Fruit fly (Drosophila melanogaster) whole organism, embryonic: Measurements from ENCODE around the gene kirre.

Experiments used
- Adf1 ChIP-seq: fragments of 200-800 bp; sonication (Bioruptor generic); IDR thresholded peaks from 2 replicates; pipeline ENCODE4 v1.3.6; 2022; ENCODE audit warnings: missing biosample characterization, missing genetic modification characterization
- Awh ChIP-seq: fragments of 200-800 bp; sonication (Bioruptor generic); IDR thresholded peaks from 2 replicates; pipeline ENCODE4, ENCODE4 v1.3.6; 2022; ENCODE audit warnings: missing biosample characterization, missing genetic modification characterization
- CG10267 ChIP-seq: fragments of 200-800 bp; sonication (Bioruptor generic); optimal IDR thresholded peaks from 2 replicates; lab custom pipeline; 2018; ENCODE audit warnings: missing biosample characterization, mild to moderate bottlenecking, missing genetic modification characterization, moderate library complexity
- CG11560 ChIP-seq: fragments of 200-800 bp; sonication (Bioruptor generic); IDR thresholded peaks from 3 replicates; pipeline ENCODE4 v1.3.6; 2022; ENCODE audit warnings: missing biosample characterization, missing genetic modification characterization
- CG12659 ChIP-seq: fragments of 200-800 bp; sonication (Bioruptor generic); optimal IDR thresholded peaks from 3 replicates; lab custom pipeline; 2017; ENCODE audit warnings: mild to moderate bottlenecking, missing biosample characterization, missing genetic modification reagents, missing genetic modification characterization
- CG13287 ChIP-seq: fragments of 200-800 bp; sonication (Bioruptor generic); IDR thresholded peaks from 2 replicates; pipeline ENCODE4 v1.3.6; 2022; ENCODE audit warnings: missing biosample characterization, missing genetic modification characterization; ENCODE audit not compliant: partially characterized antibody
- CG14050 ChIP-seq: fragments of 200-800 bp; sonication (Bioruptor generic); IDR thresholded peaks from 3 replicates; pipeline ENCODE4 v1.3.6; 2022; ENCODE audit warnings: missing biosample characterization, missing genetic modification characterization
- CG17359 ChIP-seq: fragments of 200-800 bp; sonication (Bioruptor generic); optimal IDR thresholded peaks from 3 replicates; lab custom pipeline; 2018; ENCODE audit warnings: missing biosample characterization, mild to moderate bottlenecking, missing genetic modification characterization, moderate library complexity
- CG17612 ChIP-seq: fragments of 200-800 bp; sonication (Bioruptor generic); IDR thresholded peaks from 2 replicates; pipeline ENCODE4 v1.3.6; 2022; ENCODE audit warnings: missing biosample characterization, missing genetic modification characterization
- CG2712 ChIP-seq: fragments of 200-800 bp; optimal IDR thresholded peaks from 3 replicates; lab custom pipeline; 2019; ENCODE audit warnings: missing biosample characterization, mild to moderate bottlenecking, missing genetic modification characterization, moderate library complexity
- CG32767 ChIP-seq: fragments of 200-800 bp; sonication (Bioruptor generic); IDR thresholded peaks from 2 replicates; pipeline ENCODE4 v1.3.6; 2022; ENCODE audit warnings: missing biosample characterization, missing genetic modification characterization
- CG34224 ChIP-seq: fragments of 200-800 bp; sonication (Bioruptor generic); IDR thresholded peaks from 3 replicates; pipeline ENCODE4 v1.3.6; 2022; ENCODE audit warnings: missing biosample characterization, missing genetic modification characterization; ENCODE audit not compliant: partially characterized antibody
- CG34376 ChIP-seq: fragments of 200-800 bp; sonication (Bioruptor generic); optimal IDR thresholded peaks from 2 replicates; lab custom pipeline; 2018; ENCODE audit warnings: missing biosample characterization, mild to moderate bottlenecking, missing genetic modification characterization
- CG3847 ChIP-seq: fragments of 200-800 bp; sonication (Bioruptor generic); IDR thresholded peaks from 2 replicates; pipeline ENCODE4 v1.3.6; 2022; ENCODE audit warnings: missing biosample characterization, missing genetic modification characterization
- CG3995 ChIP-seq: fragments of 200-800 bp; sonication (Bioruptor generic); optimal IDR thresholded peaks from 3 replicates; lab custom pipeline; 2016; ENCODE audit warnings: missing biosample characterization, missing genetic modification characterization
- CG4328 ChIP-seq: fragments of 200-800 bp; sonication (Bioruptor generic); optimal IDR thresholded peaks from 3 replicates; lab custom pipeline; 2017; ENCODE audit warnings: missing biosample characterization, missing genetic modification reagents, missing genetic modification characterization
- CG6689 ChIP-seq: fragments of 200-800 bp; sonication (Bioruptor generic); IDR thresholded peaks from 2 replicates; pipeline ENCODE4 v1.3.6; 2022; ENCODE audit warnings: missing biosample characterization, missing genetic modification characterization
- CG8290 ChIP-seq, 3 experiments: fragments of 200-800 bp; sonication (Bioruptor generic); optimal IDR thresholded peaks; 2 replicates each; lab custom pipeline; 2016 to 2019; ENCODE audit warnings: missing biosample characterization in 3 of 3, missing genetic modification characterization in 3 of 3, mild to moderate bottlenecking in 2 of 3, moderate library complexity in 1 of 3
- CG8944 ChIP-seq: fragments of 200-800 bp; sonication (Bioruptor generic); optimal IDR thresholded peaks from 3 replicates; lab custom pipeline; 2016; ENCODE audit warnings: missing biosample characterization, missing genetic modification characterization
- CG9797 ChIP-seq: fragments of 200-800 bp; sonication (Bioruptor generic); optimal IDR thresholded peaks from 3 replicates; lab custom pipeline; 2018; ENCODE audit warnings: missing biosample characterization, mild to moderate bottlenecking, missing genetic modification characterization
- Camta ChIP-seq: fragments of 200-800 bp; sonication (Bioruptor generic); optimal IDR thresholded peaks from 2 replicates; lab custom pipeline; 2016; ENCODE audit warnings: missing biosample characterization, missing genetic modification characterization
- Dad ChIP-seq: fragments of 200-800 bp; sonication (Bioruptor generic); optimal IDR thresholded peaks from 3 replicates; lab custom pipeline; 2016; ENCODE audit warnings: missing biosample characterization, missing genetic modification characterization
- HLH4C ChIP-seq: fragments of 200-800 bp; sonication (Bioruptor generic); IDR thresholded peaks from 3 replicates; pipeline ENCODE4 v1.3.6; 2022; ENCODE audit warnings: missing biosample characterization, missing genetic modification characterization; ENCODE audit not compliant: partially characterized antibody
- Hey ChIP-seq: fragments of 200-800 bp; sonication (Bioruptor generic); optimal IDR thresholded peaks from 3 replicates; lab custom pipeline; 2018; ENCODE audit warnings: missing biosample characterization, mild to moderate bottlenecking, missing genetic modification characterization
- Pdp1 ChIP-seq, 2 experiments: fragments of 200-800 bp; sonication (Bioruptor generic); optimal IDR thresholded peaks; 3 replicates each; lab custom pipeline; 2016; ENCODE audit warnings: missing biosample characterization in 2 of 2, missing genetic modification characterization in 2 of 2, mild to moderate bottlenecking in 1 of 2, moderate library complexity in 1 of 2
- Sin3A ChIP-seq: fragments of >200 bp; optimal IDR thresholded peaks from 2 replicates; lab custom pipeline; 2018
- Spps ChIP-seq: fragments of 200-800 bp; sonication (Bioruptor generic); optimal IDR thresholded peaks from 2 replicates; lab custom pipeline; 2018; ENCODE audit warnings: missing biosample characterization, mild to moderate bottlenecking, missing genetic modification characterization
- Trl ChIP-seq, 3 experiments: fragments of >200 bp in 2 of 3; fragments of 200-800 bp in 1 of 3; sonication (Bioruptor generic) in 1 of 3; optimal IDR thresholded peaks; 2 replicates in 1 of 3; 3 replicates in 2 of 3; lab custom pipeline; 2016 to 2017; ENCODE audit warnings: missing biosample characterization in 1 of 3, missing genetic modification characterization in 1 of 3
- Xrp1 ChIP-seq: fragments of 200-800 bp; sonication (Bioruptor generic); IDR thresholded peaks from 2 replicates; pipeline ENCODE4 v1.3.6; 2022; ENCODE audit warnings: missing biosample characterization, missing genetic modification characterization
- bowl ChIP-seq: fragments of 200-800 bp; sonication (Bioruptor generic); IDR thresholded peaks from 2 replicates; pipeline ENCODE4 v1.3.6; 2022; ENCODE audit warnings: missing biosample characterization, missing genetic modification characterization
- br ChIP-seq: fragments of >200 bp; optimal IDR thresholded peaks from 2 replicates; lab custom pipeline; 2017
- bsh ChIP-seq, 2 experiments: fragments of 200-800 bp; sonication (Bioruptor generic); optimal IDR thresholded peaks; 2 replicates each; lab custom pipeline; 2017 to 2018; ENCODE audit warnings: mild to moderate bottlenecking in 2 of 2, missing biosample characterization in 2 of 2, missing genetic modification characterization in 2 of 2, moderate library complexity in 1 of 2
- cas ChIP-seq: fragments of 200-800 bp; sonication (Bioruptor generic); IDR thresholded peaks from 2 replicates; pipeline ENCODE4 v1.3.6; 2022; ENCODE audit warnings: missing biosample characterization, missing genetic modification characterization
- dpn ChIP-seq, 2 experiments: fragments of 200-800 bp; sonication (Bioruptor generic); optimal IDR thresholded peaks; 3 replicates each; lab custom pipeline; 2016; ENCODE audit warnings: missing biosample characterization in 2 of 2, missing genetic modification characterization in 2 of 2
- exex ChIP-seq: fragments of 200-800 bp; sonication (Bioruptor generic); optimal IDR thresholded peaks from 4 replicates; lab custom pipeline; 2018; ENCODE audit warnings: missing biosample characterization, mild to moderate bottlenecking, missing genetic modification characterization, moderate library complexity
- fd64A ChIP-seq: fragments of 200-800 bp; sonication (Bioruptor generic); optimal IDR thresholded peaks from 3 replicates; lab custom pipeline; 2018; ENCODE audit warnings: missing biosample characterization, mild to moderate bottlenecking, missing genetic modification characterization
- gce ChIP-seq: fragments of 200-800 bp; sonication (Bioruptor generic); IDR thresholded peaks from 3 replicates; pipeline ENCODE4 v1.3.6; 2022; ENCODE audit warnings: missing biosample characterization, missing genetic modification characterization
- grau ChIP-seq: fragments of 200-800 bp; optimal IDR thresholded peaks from 3 replicates; lab custom pipeline; 2019; ENCODE audit warnings: missing biosample characterization, mild to moderate bottlenecking, missing genetic modification characterization, moderate library complexity
- lab ChIP-seq: fragments of 200-800 bp; sonication (Bioruptor generic); optimal IDR thresholded peaks from 3 replicates; lab custom pipeline; 2017; ENCODE audit warnings: missing biosample characterization, missing genetic modification characterization, mild to moderate bottlenecking, moderate library complexity, missing genetic modification reagents
- nerfin-2 ChIP-seq: fragments of 200-800 bp; sonication (Bioruptor generic); IDR thresholded peaks from 2 replicates; pipeline ENCODE4 v1.3.6; 2022; ENCODE audit warnings: missing biosample characterization, missing genetic modification characterization; ENCODE audit not compliant: partially characterized antibody
- nom ChIP-seq: fragments of 200-800 bp; sonication (Bioruptor generic); optimal IDR thresholded peaks from 2 replicates; lab custom pipeline; 2017; ENCODE audit warnings: missing biosample characterization, missing genetic modification characterization, mild to moderate bottlenecking, moderate library complexity, missing genetic modification reagents
- odd ChIP-seq: fragments of 200-800 bp; sonication (Bioruptor generic); optimal IDR thresholded peaks from 2 replicates; lab custom pipeline; 2017; ENCODE audit warnings: missing biosample characterization, mild to moderate bottlenecking, missing genetic modification characterization
- pan ChIP-seq, 4 experiments: fragments of >200 bp in 3 of 4; fragments of 200-800 bp in 1 of 4; sonication (Bioruptor generic) in 1 of 4; optimal IDR thresholded peaks in 3 of 4; IDR thresholded peaks in 1 of 4; 2 replicates each; pipeline versions ENCODE4 v1.3.6 to Lab custom; 2017 to 2022; ENCODE audit warnings: missing biosample characterization in 2 of 4, missing genetic modification characterization in 2 of 4, mixed read lengths in 1 of 4
- pzg ChIP-seq: fragments of 200-800 bp; sonication (Bioruptor generic); optimal IDR thresholded peaks from 3 replicates; lab custom pipeline; 2018; ENCODE audit warnings: missing biosample characterization, mild to moderate bottlenecking, missing genetic modification characterization, moderate library complexity
- sqz ChIP-seq: fragments of 200-800 bp; sonication (Bioruptor generic); optimal IDR thresholded peaks from 3 replicates; lab custom pipeline; 2018; ENCODE audit warnings: missing biosample characterization, mild to moderate bottlenecking, missing genetic modification characterization
- sr ChIP-seq: fragments of 200-800 bp; sonication (Bioruptor generic); IDR thresholded peaks from 3 replicates; pipeline ENCODE4 v1.3.6; 2022; ENCODE audit warnings: missing biosample characterization, missing genetic modification characterization
- stwl ChIP-seq: fragments of 200-800 bp; sonication (Bioruptor generic); optimal IDR thresholded peaks from 3 replicates; lab custom pipeline; 2018; ENCODE audit warnings: missing biosample characterization, mild to moderate bottlenecking, missing genetic modification characterization, moderate library complexity
- tap ChIP-seq: fragments of 200-800 bp; optimal IDR thresholded peaks from 3 replicates; lab custom pipeline; 2019; ENCODE audit warnings: missing biosample characterization, mild to moderate bottlenecking, missing genetic modification characterization, moderate library complexity
- trem ChIP-seq: fragments of 200-800 bp; optimal IDR thresholded peaks from 3 replicates; lab custom pipeline; 2019; ENCODE audit warnings: missing biosample characterization, mild to moderate bottlenecking, missing genetic modification characterization, moderate library complexity
- vvl ChIP-seq: fragments of 200-800 bp; sonication (Bioruptor generic); IDR thresholded peaks from 2 replicates; pipeline ENCODE4 v1.3.6; 2022; ENCODE audit warnings: missing biosample characterization, missing genetic modification characterization

The kirre gene

dm6 chrX:2738663-2739062, 1.5 kb upstream of the kirre start, which contains the start of gene crm (continued):
- TF ChIP-seq pzg (GFP tag; lab: Kevin White, UChicago) = peak; percentile 54
- no peak for TF ChIP-seq CG11560 (tag; lab: Robert Waterston, UW)
- TF ChIP-seq CG3995 = no peak
- no peak for TF ChIP-seq lab (GFP tag; lab: Kevin White, UChicago)
- peak; percentile 5 for TF ChIP-seq grau
- peak; percentile 0 for TF ChIP-seq CG10267
- TF ChIP-seq cas (GFP tag; lab: Robert Waterston, UW) = no peak
- no peak for TF ChIP-seq pan (optimal IDR thresholded peaks at IDR 0.05; lab: Kevin White, UChicago)
- no peak for TF ChIP-seq pan (GFP tag; optimal IDR thresholded peaks at IDR 0.05 in 1 of 2, IDR thresholded peaks at IDR 0.05 in 1 of 2)
- TF ChIP-seq vvl = peak; percentile 65
- no peak for TF ChIP-seq CG32767
- peak; percentile 30 for TF ChIP-seq trem (tag; lab: Kevin White, UChicago)
- peak; percentile 24 for TF ChIP-seq CG9797 (GFP tag; lab: Kevin White, UChicago)
- no peak for TF ChIP-seq sqz (GFP tag; lab: Kevin White, UChicago)
- TF ChIP-seq br (lab: Kevin White, UChicago) = no peak
- no peak for TF ChIP-seq CG6689 (GFP tag; lab: Robert Waterston, UW)
- TF ChIP-seq bowl (GFP tag; lab: Robert Waterston, UW) = no peak
- peak; percentile 33 for TF ChIP-seq CG12659
- no peak for TF ChIP-seq CG8944 (GFP tag; lab: Kevin White, UChicago)
- TF ChIP-seq gce = no peak
- no peak for TF ChIP-seq odd
- no peak for TF ChIP-seq CG34224 (GFP tag; lab: Robert Waterston, UW)
- TF ChIP-seq CG2712 (tag; lab: Kevin White, UChicago) = peak; percentile 56

dm6 chrX:2742067-2742466, 1.9 kb downstream of the kirre start:
- peak in 1 of 2 experiments; percentile 82 for TF ChIP-seq Pdp1 (GFP tag; optimal IDR thresholded peaks at IDR 0.05; lab: Kevin White, UChicago)
- no peak for TF ChIP-seq Camta (GFP tag; lab: Kevin White, UChicago)
- TF ChIP-seq nom (GFP tag; lab: Kevin White, UChicago) = peak; percentile 78
- TF ChIP-seq bsh (GFP tag; optimal IDR thresholded peaks at IDR 0.05; lab: Kevin White, UChicago) = peak in 1 of 2 experiments; percentile 48
- no peak for TF ChIP-seq CG14050 (GFP tag; lab: Robert Waterston, UW)
- no peak for TF ChIP-seq fd64A
- TF ChIP-seq Sin3A (lab: Kevin White, UChicago) = no peak
- peak; percentile 53; the same call in 1 of the 2 replicates for TF ChIP-seq Adf1 (GFP tag; lab: Robert Waterston, UW)
- TF ChIP-seq CG17359 = peak; percentile 65
- no peak for TF ChIP-seq Spps (tag; lab: Kevin White, UChicago)
- no peak for TF ChIP-seq Xrp1 (GFP tag; lab: Robert Waterston, UW)
- no peak for TF ChIP-seq CG17612 (GFP tag; lab: Robert Waterston, UW)
- no peak for TF ChIP-seq HLH4C (GFP tag; lab: Robert Waterston, UW)
- TF ChIP-seq tap (tag; lab: Kevin White, UChicago) = no peak
- TF ChIP-seq CG34376 (GFP tag; lab: Kevin White, UChicago) = peak; percentile 13
- TF ChIP-seq Dad (GFP tag; lab: Kevin White, UChicago) = no peak
- TF ChIP-seq Hey = no peak
- TF ChIP-seq exex (tag; lab: Kevin White, UChicago) = peak; percentile 47
- TF ChIP-seq Trl (optimal IDR thresholded peaks at IDR 0.05; lab: Kevin White, UChicago) = peak in 1 of 2 experiments; percentile 35
- TF ChIP-seq Trl (GFP tag; optimal IDR thresholded peaks at IDR 0.05; lab: Kevin White, UChicago) = no peak
- TF ChIP-seq CG8290 (GFP tag; optimal IDR thresholded peaks at IDR 0.05; lab: Kevin White, UChicago) = no peak
- TF ChIP-seq CG8290 (tag; optimal IDR thresholded peaks at IDR 0.05; lab: Kevin White, UChicago) = no peak
- no peak for TF ChIP-seq stwl (tag; lab: Kevin White, UChicago)
- no peak for TF ChIP-seq dpn (GFP tag; optimal IDR thresholded peaks at IDR 0.05; lab: Kevin White, UChicago)
- TF ChIP-seq CG3847 (GFP tag; lab: Robert Waterston, UW) = no peak
- no peak for TF ChIP-seq CG32767
- no peak for TF ChIP-seq CG4328 (GFP tag; lab: Kevin White, UChicago)
- no peak for TF ChIP-seq Awh
- no peak for TF ChIP-seq CG13287 (GFP tag; lab: Robert Waterston, UW)
- TF ChIP-seq nerfin-2 = no peak
- no peak for TF ChIP-seq sr (GFP tag; lab: Robert Waterston, UW)
